Worm (Caenorhabditis elegans) whole organism, young adult: ENCODE measurements around the gene rpn-7.
A peak's percentile ranks its signal among the peaks of the same experiment; 100 is the strongest.

Source experiments
- B0261.1 ChIP-seq: sonication (generic microtip); optimal IDR thresholded peaks from 2 replicates; lab custom pipeline; 2016; ENCODE audit warnings: mild to moderate bottlenecking, missing genetic modification characterization, moderate library complexity, missing compliant biosample characterization
- F23B12.7 ChIP-seq: sonication (generic microtip); optimal IDR thresholded peaks from 2 replicates; lab custom pipeline; 2017; ENCODE audit warnings: missing genetic modification characterization, mild to moderate bottlenecking, missing compliant biosample characterization, antibody characterized with exemption, moderate library complexity; ENCODE audit not compliant: insufficient read depth
- F49E8.2 ChIP-seq: sonication (generic microtip); optimal IDR thresholded peaks from 3 replicates; lab custom pipeline; 2017; ENCODE audit warnings: missing genetic modification characterization, mild to moderate bottlenecking, missing compliant biosample characterization, antibody characterized with exemption, moderate library complexity; ENCODE audit not compliant: insufficient read depth
- F55B11.4 ChIP-seq: sonication (generic microtip); optimal IDR thresholded peaks from 2 replicates; lab custom pipeline; 2016; ENCODE audit warnings: missing compliant biosample characterization, missing genetic modification characterization, borderline replicate concordance; ENCODE audit not compliant: insufficient read depth
- K11D2.4 ChIP-seq: fragments of 200-800 bp; sonication (Bioruptor generic); IDR thresholded peaks from 2 replicates; pipeline ENCODE4 v1.3.6; 2022; ENCODE audit warnings: missing genetic modification reagents, missing genetic modification characterization, missing compliant biosample characterization
- K12H6.12 ChIP-seq: fragments of 200-800 bp; sonication (Bioruptor generic); optimal IDR thresholded peaks from 2 replicates; lab custom pipeline; 2018; ENCODE audit warnings: mild to moderate bottlenecking, missing genetic modification characterization, missing compliant biosample characterization
- atf-7 ChIP-seq: sonication (generic microtip); optimal IDR thresholded peaks from 2 replicates; lab custom pipeline; 2017; ENCODE audit warnings: mild to moderate bottlenecking, missing genetic modification characterization, missing compliant biosample characterization
- athp-1 ChIP-seq: sonication (generic microtip); optimal IDR thresholded peaks from 2 replicates; lab custom pipeline; 2017; ENCODE audit warnings: mild to moderate bottlenecking, missing genetic modification characterization, missing compliant biosample characterization
- attf-3 ChIP-seq: fragments of 200-800 bp; sonication (Bioruptor generic); conservative IDR thresholded peaks from 2 replicates; pipeline ENCODE4 v1.3.6; 2022; ENCODE audit warnings: missing genetic modification reagents, missing genetic modification characterization, missing compliant biosample characterization
- attf-5 ChIP-seq: fragments of 200-800 bp; sonication (Bioruptor generic); optimal IDR thresholded peaks from 2 replicates; lab custom pipeline; 2018; ENCODE audit warnings: mild to moderate bottlenecking, missing genetic modification characterization, missing compliant biosample characterization
- bed-2 ChIP-seq: fragments of 200-800 bp; sonication (Bioruptor generic); IDR thresholded peaks from 2 replicates; pipeline ENCODE4 v1.3.6; 2022; ENCODE audit warnings: missing genetic modification reagents, missing genetic modification characterization, missing compliant biosample characterization
- cebp-1 ChIP-seq, 2 experiments: fragments of 200-800 bp in 1 of 2; sonication (Bioruptor generic) in 1 of 2; sonication (generic microtip) in 1 of 2; IDR thresholded peaks in 1 of 2; optimal IDR thresholded peaks in 1 of 2; 2 replicates each; pipeline versions ENCODE4 v1.3.6 to Lab custom; 2017 to 2022; ENCODE audit warnings: missing compliant biosample characterization in 2 of 2, missing genetic modification characterization in 2 of 2, mild to moderate bottlenecking in 1 of 2, missing genetic modification reagents in 1 of 2, moderate library complexity in 1 of 2
- ceh-27 ChIP-seq: fragments of 200-800 bp; sonication (Bioruptor generic); optimal IDR thresholded peaks from 2 replicates; lab custom pipeline; 2018; ENCODE audit warnings: mild to moderate bottlenecking, missing genetic modification characterization, moderate library complexity, missing compliant biosample characterization
- chd-7 ChIP-seq: sonication (generic microtip); optimal IDR thresholded peaks from 2 replicates; lab custom pipeline; 2016; ENCODE audit warnings: mild to moderate bottlenecking, missing genetic modification characterization, moderate library complexity, missing compliant biosample characterization
- dox-1 ChIP-seq: fragments of 200-800 bp; sonication (Bioruptor generic); IDR thresholded peaks from 2 replicates; pipeline ENCODE4 v1.3.6; 2022; ENCODE audit warnings: missing genetic modification reagents, missing genetic modification characterization, missing compliant biosample characterization
- dpl-1 ChIP-seq: fragments of 150-350 bp; optimal IDR thresholded peaks from 2 replicates; lab custom pipeline; 2014; ENCODE audit warnings: missing biosample characterization, missing genetic modification reagents, missing genetic modification characterization
- efl-1 ChIP-seq: fragments of 150-350 bp; optimal IDR thresholded peaks from 2 replicates; lab custom pipeline; 2014; ENCODE audit warnings: missing biosample characterization, missing genetic modification reagents, missing genetic modification characterization
- egl-18 ChIP-seq: fragments of 200-800 bp; sonication (Bioruptor generic); IDR thresholded peaks from 2 replicates; pipeline ENCODE4 v1.3.6; 2022; ENCODE audit warnings: missing genetic modification reagents, missing genetic modification characterization, missing compliant biosample characterization
- egrh-3 ChIP-seq: fragments of 200-800 bp; sonication (Bioruptor generic); IDR thresholded peaks from 2 replicates; pipeline ENCODE4 v1.3.6; 2022; ENCODE audit warnings: missing genetic modification reagents, missing genetic modification characterization, missing compliant biosample characterization
- ets-4 ChIP-seq: fragments of 200-800 bp; sonication (Bioruptor generic); optimal IDR thresholded peaks from 2 replicates; lab custom pipeline; 2018; ENCODE audit warnings: mild to moderate bottlenecking, missing genetic modification characterization, missing compliant biosample characterization
- hmg-20 ChIP-seq: fragments of 200-800 bp; sonication (Bioruptor generic); IDR thresholded peaks from 2 replicates; pipeline ENCODE4 v1.3.6; 2022; ENCODE audit warnings: missing genetic modification reagents, missing genetic modification characterization, missing compliant biosample characterization
- hrde-1 ChIP-seq: sonication (generic microtip); optimal IDR thresholded peaks from 2 replicates; lab custom pipeline; 2016; ENCODE audit warnings: missing genetic modification characterization, mild to moderate bottlenecking, missing compliant biosample characterization, moderate library complexity, missing genotype, missing genetic modification reagents, borderline replicate concordance
- lin-26 ChIP-seq: fragments of 200-800 bp; sonication (Bioruptor generic); IDR thresholded peaks from 2 replicates; pipeline ENCODE4 v1.3.6; 2022; ENCODE audit warnings: missing genetic modification reagents, missing genetic modification characterization, missing compliant biosample characterization
- lin-35 ChIP-seq, 3 experiments: fragments of 150-350 bp in 2 of 3; sonication (generic microtip) in 1 of 3; optimal IDR thresholded peaks; 2 replicates each; lab custom pipeline; 2014 to 2018; ENCODE audit warnings: missing biosample characterization in 3 of 3, missing genetic modification characterization in 3 of 3, missing genetic modification reagents in 3 of 3
- lin-40 ChIP-seq: sonication (generic microtip); optimal IDR thresholded peaks from 2 replicates; lab custom pipeline; 2016; ENCODE audit warnings: missing genetic modification characterization, mild to moderate bottlenecking, missing compliant biosample characterization, missing genotype, missing genetic modification reagents
- lir-1 ChIP-seq: fragments of 200-800 bp; sonication (Bioruptor generic); conservative IDR thresholded peaks from 2 replicates; pipeline ENCODE4 v1.3.6; 2022; ENCODE audit warnings: missing genetic modification reagents, missing genetic modification characterization, missing compliant biosample characterization
- madf-10 ChIP-seq: sonication (generic microtip); optimal IDR thresholded peaks from 2 replicates; lab custom pipeline; 2016; ENCODE audit warnings: mild to moderate bottlenecking, missing genetic modification characterization, missing compliant biosample characterization
- madf-3 ChIP-seq: fragments of 200-800 bp; sonication (Bioruptor generic); IDR thresholded peaks from 2 replicates; pipeline ENCODE4 v1.3.6; 2022; ENCODE audit warnings: missing genetic modification reagents, missing genetic modification characterization, missing compliant biosample characterization
- madf-8 ChIP-seq: fragments of 200-800 bp; sonication (Bioruptor generic); conservative IDR thresholded peaks from 2 replicates; pipeline ENCODE4 v1.3.6; 2022; ENCODE audit warnings: missing genetic modification reagents, missing genetic modification characterization, missing compliant biosample characterization
- mcd-1 ChIP-seq: fragments of 200-800 bp; sonication (Bioruptor generic); IDR thresholded peaks from 2 replicates; pipeline ENCODE4 v1.3.6; 2022; ENCODE audit warnings: missing genetic modification reagents, missing genetic modification characterization, missing compliant biosample characterization
- mel-28 ChIP-seq: sonication (generic microtip); optimal IDR thresholded peaks from 2 replicates; lab custom pipeline; 2016; ENCODE audit warnings: borderline replicate concordance, mild to moderate bottlenecking, missing genetic modification characterization, missing compliant biosample characterization
- nhr-179 ChIP-seq: sonication (generic microtip); optimal IDR thresholded peaks from 2 replicates; lab custom pipeline; 2016; ENCODE audit warnings: mild to moderate bottlenecking, missing genetic modification characterization, missing compliant biosample characterization
- nhr-27 ChIP-seq: fragments of 200-800 bp; sonication (Bioruptor generic); optimal IDR thresholded peaks from 2 replicates; lab custom pipeline; 2018; ENCODE audit warnings: mild to moderate bottlenecking, missing genetic modification characterization, moderate library complexity, missing compliant biosample characterization
- nhr-80 ChIP-seq: sonication (generic microtip); optimal IDR thresholded peaks from 2 replicates; lab custom pipeline; 2016; ENCODE audit warnings: missing genetic modification characterization, missing compliant biosample characterization
- pha-4 ChIP-seq: fragments of 150-350 bp; sonication (generic microtip); optimal IDR thresholded peaks from 2 replicates; lab custom pipeline; 2014; ENCODE audit warnings: missing biosample characterization, missing genetic modification reagents, missing genetic modification characterization
- repo-1 ChIP-seq: sonication (generic microtip); optimal IDR thresholded peaks from 2 replicates; lab custom pipeline; 2017; ENCODE audit warnings: mild to moderate bottlenecking, missing genetic modification characterization, missing compliant biosample characterization
- rpc-1 ChIP-seq, 2 experiments: fragments of 150-350 bp in 1 of 2; sonication (generic microtip) in 1 of 2; optimal IDR thresholded peaks; 2 replicates each; lab custom pipeline; 2014 to 2018; ENCODE audit warnings: missing biosample characterization in 1 of 2, missing genetic modification characterization in 1 of 2, missing genetic modification reagents in 1 of 2, missing genotype in 1 of 2
- sdz-38 ChIP-seq: sonication (generic microtip); optimal IDR thresholded peaks from 2 replicates; lab custom pipeline; 2016; ENCODE audit warnings: missing genotype, missing genetic modification characterization, missing compliant biosample characterization
- snpc-1.3 ChIP-seq: sonication (generic microtip); optimal IDR thresholded peaks from 2 replicates; lab custom pipeline; 2017; ENCODE audit warnings: missing genetic modification characterization, mild to moderate bottlenecking, missing compliant biosample characterization, antibody characterized with exemption, moderate library complexity, missing genotype, missing genetic modification reagents; ENCODE audit not compliant: insufficient read depth
- tbp1 ChIP-seq: fragments of 200-800 bp; sonication (Bioruptor generic); optimal IDR thresholded peaks from 2 replicates; lab custom pipeline; 2018; ENCODE audit warnings: mild to moderate bottlenecking, missing genetic modification characterization, missing compliant biosample characterization
- unc-130 ChIP-seq: sonication (generic microtip); optimal IDR thresholded peaks from 2 replicates; lab custom pipeline; 2016; ENCODE audit warnings: missing genetic modification reagents, missing genetic modification characterization, missing compliant biosample characterization
- zfh-2 ChIP-seq: fragments of 200-800 bp; sonication (Bioruptor generic); conservative IDR thresholded peaks from 2 replicates; pipeline ENCODE4 v1.3.6; 2022; ENCODE audit warnings: missing genetic modification reagents, missing genetic modification characterization, missing compliant biosample characterization
- ztf-18 ChIP-seq: sonication (generic microtip); optimal IDR thresholded peaks from 2 replicates; lab custom pipeline; 2016; ENCODE audit warnings: missing genotype, mild to moderate bottlenecking, missing genetic modification characterization, missing compliant biosample characterization
- ztf-26 ChIP-seq: sonication (generic microtip); optimal IDR thresholded peaks from 2 replicates; lab custom pipeline; 2017; ENCODE audit warnings: missing genetic modification characterization, missing compliant biosample characterization
- ztf-28 ChIP-seq: fragments of 200-800 bp; sonication (Bioruptor generic); IDR thresholded peaks from 2 replicates; pipeline ENCODE4 v1.3.6; 2022; ENCODE audit warnings: missing genetic modification reagents, missing genetic modification characterization, missing compliant biosample characterization
- ztf-6 ChIP-seq: fragments of 200-800 bp; sonication (Bioruptor generic); IDR thresholded peaks from 2 replicates; pipeline ENCODE4 v1.3.6; 2022; ENCODE audit warnings: missing genetic modification reagents, missing genetic modification characterization, missing compliant biosample characterization

The rpn-7 gene

ce11 chrIV:9367852-9368627, 51.6 kb downstream of the rpn-7 start (continued):
- TF ChIP-seq atf-7 (tag; lab: Kevin White, UChicago): no peak
- TF ChIP-seq egl-18 (GFP tag; lab: Robert Waterston, UW): no peak
- TF ChIP-seq chd-7 (tag; lab: Kevin White, UChicago): no peak
- TF ChIP-seq ztf-6 (GFP tag; lab: Robert Waterston, UW): no peak
- no peak for TF ChIP-seq ztf-26 (tag; lab: Kevin White, UChicago)
- TF ChIP-seq nhr-179 (tag; lab: Kevin White, UChicago): no peak
- no peak for TF ChIP-seq ets-4 (GFP tag; lab: Kevin White, UChicago)
- no peak for TF ChIP-seq lin-26 (GFP tag; lab: Robert Waterston, UW)
- no peak for TF ChIP-seq egrh-3
- no peak for TF ChIP-seq athp-1
- no peak for TF ChIP-seq madf-3
- no peak for TF ChIP-seq repo-1
- peak; percentile 8 for TF ChIP-seq lin-40 (tag; lab: Kevin White, UChicago)
- no peak for TF ChIP-seq F23B12.7 (tag; lab: Kevin White, UChicago)
- TF ChIP-seq ceh-27: peak; percentile 24
- no peak for TF ChIP-seq attf-3 (GFP tag; lab: Robert Waterston, UW)
- no peak for TF ChIP-seq pha-4
- TF ChIP-seq ztf-28 (GFP tag; lab: Robert Waterston, UW): no peak
- TF ChIP-seq nhr-80: peak; percentile 15
- TF ChIP-seq mcd-1 (GFP tag; lab: Robert Waterston, UW): peak; percentile 35; the same call in 1 of the 2 replicates
- TF ChIP-seq cebp-1 (GFP tag; IDR thresholded peaks at IDR 0.05; lab: Robert Waterston, UW): no peak
- no peak for TF ChIP-seq cebp-1 (tag; optimal IDR thresholded peaks at IDR 0.05; lab: Kevin White, UChicago)
- no peak for TF ChIP-seq bed-2
- no peak for TF ChIP-seq madf-10 (tag; lab: Kevin White, UChicago)
- no peak for TF ChIP-seq hrde-1 (tag; lab: Kevin White, UChicago)
- no peak for TF ChIP-seq K11D2.4 (GFP tag; lab: Robert Waterston, UW)
- TF ChIP-seq F49E8.2 (tag; lab: Kevin White, UChicago): peak; percentile 42
- peak; percentile 82 for TF ChIP-seq madf-8 (GFP tag; lab: Robert Waterston, UW)
- peak; percentile 67 for TF ChIP-seq snpc-1.3 (tag; lab: Kevin White, UChicago)
- TF ChIP-seq mel-28 (tag; lab: Kevin White, UChicago): no peak
- no peak for TF ChIP-seq unc-130
- no peak for TF ChIP-seq B0261.1 (tag; lab: Kevin White, UChicago)
- no peak for TF ChIP-seq F55B11.4
- TF ChIP-seq hmg-20 (GFP tag; lab: Robert Waterston, UW): no peak
- TF ChIP-seq rpc-1 (optimal IDR thresholded peaks at IDR 0.05; lab: Kevin White, UChicago): no peak
- TF ChIP-seq rpc-1 (tag; optimal IDR thresholded peaks at IDR 0.05; lab: Kevin White, UChicago): no peak
- TF ChIP-seq K12H6.12: no peak
- peak; percentile 92 for TF ChIP-seq efl-1 (GFP tag; lab: Kevin White, UChicago)
- peak; percentile 76 for TF ChIP-seq dpl-1 (GFP tag; lab: Kevin White, UChicago)
- no peak for TF ChIP-seq lin-35 (GFP tag; optimal IDR thresholded peaks at IDR 0.05; lab: Kevin White, UChicago)
- peak; percentile 13 for TF ChIP-seq tbp1
- no peak for TF ChIP-seq lir-1 (GFP tag; lab: Robert Waterston, UW)
- TF ChIP-seq sdz-38 (tag; lab: Kevin White, UChicago): no peak
- no peak for TF ChIP-seq ztf-18
- 0 out of 2 replicates have a peak, but pooled peaks have one; percentile 13 for TF ChIP-seq dox-1 (GFP tag; lab: Robert Waterston, UW)
- no peak for TF ChIP-seq nhr-27 (tag; lab: Kevin White, UChicago)
- TF ChIP-seq zfh-2 (GFP tag; lab: Robert Waterston, UW): no peak
- TF ChIP-seq attf-5 (GFP tag; lab: Kevin White, UChicago): peak; percentile 10
